Worm (Caenorhabditis elegans) whole organism, L1 larva: ENCODE measurements around the gene Y53G8AL.4.

ENCODE experiments used
- F16B12.6 ChIP-seq: fragments of 150-350 bp; optimal IDR thresholded peaks from 2 replicates; lab custom pipeline; 2014; ENCODE audit warnings: missing biosample characterization, missing genetic modification characterization
- ceh-82 ChIP-seq, 3 experiments: fragments of 150-350 bp in 1 of 3; sonication (generic microtip) in 2 of 3; optimal IDR thresholded peaks; 2 replicates each; lab custom pipeline; 2014 to 2017; ENCODE audit warnings: missing biosample characterization in 3 of 3, missing genetic modification characterization in 3 of 3
- ces-1 ChIP-seq: fragments of 150-350 bp; optimal IDR thresholded peaks from 2 replicates; lab custom pipeline; 2014; ENCODE audit warnings: missing biosample characterization, missing genetic modification reagents, missing genetic modification characterization
- dpl-1 ChIP-seq, 3 experiments: fragments of 150-350 bp in 2 of 3; sonication (generic microtip) in 1 of 3; optimal IDR thresholded peaks; 2 replicates each; lab custom pipeline; 2014 to 2017; ENCODE audit warnings: missing biosample characterization in 3 of 3, missing genetic modification characterization in 3 of 3, missing genetic modification reagents in 3 of 3
- efl-1 ChIP-seq, 4 experiments: fragments of 150-350 bp; optimal IDR thresholded peaks in 3 of 4; peaks in 1 of 4; 1 replicate in 1 of 4; 2 replicates in 3 of 4; lab custom pipeline; 2014; ENCODE audit warnings: missing biosample characterization in 2 of 4, missing genetic modification characterization in 2 of 4, missing genetic modification reagents in 2 of 4
- elt-3 ChIP-seq, 6 experiments: fragments of 150-350 bp in 1 of 6; sonication (generic microtip); optimal IDR thresholded peaks; 2 replicates each; lab custom pipeline; 2017 to 2018; ENCODE audit warnings: missing biosample characterization in 6 of 6, missing genetic modification characterization in 6 of 6, inconsistent platforms in 1 of 6
- fkh-8 ChIP-seq: sonication (generic microtip); optimal IDR thresholded peaks from 2 replicates; lab custom pipeline; 2016; ENCODE audit warnings: mild to moderate bottlenecking, missing genetic modification characterization, missing compliant biosample characterization
- grh-1 ChIP-seq: fragments of 200-800 bp; sonication (Bioruptor generic); IDR thresholded peaks from 2 replicates; pipeline ENCODE4 v1.3.6; 2022; ENCODE audit warnings: missing genetic modification reagents, missing genetic modification characterization, missing compliant biosample characterization
- hlh-17 ChIP-seq: fragments of 200-800 bp; sonication (Bioruptor generic); optimal IDR thresholded peaks from 2 replicates; lab custom pipeline; 2018; ENCODE audit warnings: missing genetic modification characterization, mild to moderate bottlenecking, missing compliant biosample characterization, moderate library complexity, borderline replicate concordance
- irx-1 ChIP-seq: sonication (generic microtip); optimal IDR thresholded peaks from 2 replicates; lab custom pipeline; 2016; ENCODE audit warnings: missing genetic modification characterization, missing compliant biosample characterization
- isw-1 ChIP-seq: fragments of 200-800 bp; sonication (Bioruptor generic); IDR thresholded peaks from 2 replicates; pipeline ENCODE4 v1.3.6; 2022; ENCODE audit warnings: missing genetic modification characterization, missing compliant biosample characterization
- jun-1 ChIP-seq: fragments of 150-350 bp; optimal IDR thresholded peaks from 2 replicates; lab custom pipeline; 2014; ENCODE audit warnings: missing biosample characterization, missing genetic modification reagents, missing genetic modification characterization
- lin-14 ChIP-seq: fragments of 200-800 bp; sonication (Bioruptor generic); optimal IDR thresholded peaks from 2 replicates; lab custom pipeline; 2018; ENCODE audit warnings: mild to moderate bottlenecking, missing genetic modification characterization, moderate library complexity, missing compliant biosample characterization
- lin-15B ChIP-seq: fragments of 150-350 bp; sonication (generic microtip); optimal IDR thresholded peaks from 3 replicates; lab custom pipeline; 2014; ENCODE audit warnings: missing biosample characterization, missing genetic modification characterization
- lin-39 ChIP-seq: fragments of 150-350 bp; optimal IDR thresholded peaks from 2 replicates; lab custom pipeline; 2014; ENCODE audit warnings: missing biosample characterization, missing genetic modification reagents, missing genetic modification characterization
- lsy-2 ChIP-seq, 2 experiments: fragments of 150-350 bp; optimal IDR thresholded peaks; 2 replicates each; lab custom pipeline; 2014; ENCODE audit warnings: missing biosample characterization in 2 of 2, missing genetic modification characterization in 2 of 2
- nhr-19 ChIP-seq: fragments of 200-800 bp; sonication (Bioruptor generic); conservative IDR thresholded peaks from 2 replicates; pipeline ENCODE4 v1.3.6; 2022; ENCODE audit warnings: missing genetic modification characterization, missing compliant biosample characterization
- nhr-28 ChIP-seq: fragments of 150-350 bp; optimal IDR thresholded peaks from 2 replicates; lab custom pipeline; 2014; ENCODE audit warnings: missing biosample characterization, missing genetic modification characterization
- nhr-71 ChIP-seq: sonication (generic microtip); optimal IDR thresholded peaks from 2 replicates; lab custom pipeline; 2016; ENCODE audit warnings: mild to moderate bottlenecking, missing genetic modification characterization, moderate library complexity, missing compliant biosample characterization
- nhr-76 ChIP-seq: sonication (generic microtip); optimal IDR thresholded peaks from 2 replicates; lab custom pipeline; 2017; ENCODE audit warnings: missing biosample characterization, missing genetic modification characterization
- pag-3 ChIP-seq: sonication (generic microtip); optimal IDR thresholded peaks from 2 replicates; lab custom pipeline; 2017; ENCODE audit warnings: missing genetic modification characterization, mild to moderate bottlenecking, missing compliant biosample characterization, antibody characterized with exemption, borderline replicate concordance; ENCODE audit not compliant: insufficient read depth
- pqm-1 ChIP-seq: sonication (generic microtip); optimal IDR thresholded peaks from 3 replicates; lab custom pipeline; 2017; ENCODE audit warnings: missing biosample characterization, missing genetic modification characterization
- rnt-1 ChIP-seq: sonication (generic microtip); optimal IDR thresholded peaks from 2 replicates; lab custom pipeline; 2016; ENCODE audit warnings: mild to moderate bottlenecking, missing genetic modification characterization, moderate library complexity, missing compliant biosample characterization
- skn-1 ChIP-seq: fragments of 150-350 bp; optimal IDR thresholded peaks from 2 replicates; lab custom pipeline; 2014; ENCODE audit warnings: missing biosample characterization, missing genetic modification characterization
- snu-23 ChIP-seq: sonication (generic microtip); optimal IDR thresholded peaks from 2 replicates; lab custom pipeline; 2016; ENCODE audit warnings: missing genetic modification characterization, missing compliant biosample characterization
- sptf-1 ChIP-seq: fragments of 150-350 bp; optimal IDR thresholded peaks from 2 replicates; lab custom pipeline; 2014; ENCODE audit warnings: missing biosample characterization, missing genetic modification characterization
- sup-37 ChIP-seq: fragments of 200-800 bp; sonication (Bioruptor generic); optimal IDR thresholded peaks from 2 replicates; lab custom pipeline; 2018; ENCODE audit warnings: mild to moderate bottlenecking, missing genetic modification characterization, missing compliant biosample characterization
- unc-130 ChIP-seq: fragments of 150-350 bp; optimal IDR thresholded peaks from 2 replicates; lab custom pipeline; 2017; ENCODE audit warnings: missing biosample characterization, missing genetic modification characterization, inconsistent platforms
- unc-30 ChIP-seq: sonication (generic microtip); optimal IDR thresholded peaks from 2 replicates; lab custom pipeline; 2017; ENCODE audit warnings: missing biosample characterization, missing genetic modification characterization
- unc-98 ChIP-seq: fragments of 200-800 bp; sonication (Bioruptor generic); IDR thresholded peaks from 2 replicates; pipeline ENCODE4 v1.3.6; 2022; ENCODE audit warnings: missing genetic modification characterization, missing compliant biosample characterization
- xbp-1 ChIP-seq: sonication (generic microtip); optimal IDR thresholded peaks from 2 replicates; lab custom pipeline; 2016; ENCODE audit warnings: missing genetic modification characterization, missing compliant biosample characterization
- zag-1 ChIP-seq: fragments of 150-350 bp; optimal IDR thresholded peaks from 2 replicates; lab custom pipeline; 2014; ENCODE audit warnings: missing biosample characterization, missing genetic modification characterization
- ztf-4 ChIP-seq: fragments of 150-350 bp; optimal IDR thresholded peaks from 2 replicates; lab custom pipeline; 2014; ENCODE audit warnings: missing biosample characterization, missing genetic modification characterization

Gene Y53G8AL.4

DNA sequence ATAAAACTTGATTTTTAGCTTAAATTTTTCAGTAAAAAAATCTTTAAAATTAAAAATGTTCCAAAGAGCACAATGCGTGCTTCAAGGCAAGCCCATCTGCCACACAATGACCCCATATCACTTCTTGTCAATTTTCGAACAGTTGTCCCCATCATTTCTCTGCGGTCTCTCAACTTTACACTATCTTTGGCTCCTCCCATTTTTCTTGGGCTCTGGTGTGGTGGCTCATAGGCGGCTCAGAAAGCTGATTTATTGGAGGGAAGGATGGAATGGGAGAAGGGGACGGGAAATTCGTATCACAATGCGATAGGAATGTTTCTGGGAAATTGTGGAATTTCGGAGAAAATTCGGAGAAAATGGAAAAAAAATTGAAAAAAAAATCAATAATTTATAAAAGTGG, 49.9 kb downstream of the Y53G8AL.4 start:
- TF ChIP-seq lin-15B, result no peak
- TF ChIP-seq pag-3, result peak; percentile 16
- TF ChIP-seq hlh-17, result no peak
- TF ChIP-seq snu-23 (GFP tag; lab: Kevin White, UChicago), result peak; percentile 36
- TF ChIP-seq lin-39 (tag; lab: Kevin White, UChicago), result peak; percentile 21
- TF ChIP-seq lin-14 (GFP tag; lab: Kevin White, UChicago), result peak; percentile 77
- TF ChIP-seq sup-37 (GFP tag; lab: Kevin White, UChicago), result no peak
- no peak for TF ChIP-seq isw-1
- TF ChIP-seq nhr-76 (tag; lab: Kevin White, UChicago), result no peak
- TF ChIP-seq ztf-4, result no peak
- TF ChIP-seq jun-1 (tag; lab: Kevin White, UChicago), result no peak
- no peak for TF ChIP-seq ces-1
- no peak for TF ChIP-seq ceh-82 (tag; optimal IDR thresholded peaks at IDR 0.05; lab: Kevin White, UChicago)
- TF ChIP-seq elt-3 (tag; optimal IDR thresholded peaks at IDR 0.05; lab: Kevin White, UChicago), result no peak
- no peak for TF ChIP-seq irx-1 (tag; lab: Kevin White, UChicago)
- peak; percentile 77 for TF ChIP-seq rnt-1 (tag; lab: Kevin White, UChicago)
- TF ChIP-seq nhr-71 (tag; lab: Kevin White, UChicago), result peak; percentile 41
- no peak for TF ChIP-seq dpl-1 (GFP tag; optimal IDR thresholded peaks at IDR 0.05; lab: Kevin White, UChicago)
- TF ChIP-seq pqm-1, result no peak
- no peak for TF ChIP-seq zag-1 (tag; lab: Kevin White, UChicago)
- TF ChIP-seq efl-1 (optimal IDR thresholded peaks at IDR 0.05; lab: Kevin White, UChicago), result no peak
- no peak for TF ChIP-seq efl-1 (GFP tag; optimal IDR thresholded peaks at IDR 0.05 in 1 of 2; lab: Kevin White, UChicago)
- peak in 1 of 2 experiments; percentile 10 for TF ChIP-seq lsy-2 (tag; optimal IDR thresholded peaks at IDR 0.05; lab: Kevin White, UChicago)
- TF ChIP-seq xbp-1 (tag; lab: Kevin White, UChicago), result no peak
- TF ChIP-seq nhr-19 (GFP tag; lab: Robert Waterston, UW), result peak; percentile 14
- no peak for TF ChIP-seq nhr-28
- no peak for TF ChIP-seq fkh-8
- TF ChIP-seq unc-98 (GFP tag; lab: Robert Waterston, UW), result 0 out of 2 replicates have a peak, but pooled peaks have one; percentile 28
- TF ChIP-seq unc-130, result no peak
- TF ChIP-seq grh-1 (GFP tag; lab: Robert Waterston, UW), result no peak
- TF ChIP-seq unc-30 (tag; lab: Kevin White, UChicago), result no peak

DNA sequence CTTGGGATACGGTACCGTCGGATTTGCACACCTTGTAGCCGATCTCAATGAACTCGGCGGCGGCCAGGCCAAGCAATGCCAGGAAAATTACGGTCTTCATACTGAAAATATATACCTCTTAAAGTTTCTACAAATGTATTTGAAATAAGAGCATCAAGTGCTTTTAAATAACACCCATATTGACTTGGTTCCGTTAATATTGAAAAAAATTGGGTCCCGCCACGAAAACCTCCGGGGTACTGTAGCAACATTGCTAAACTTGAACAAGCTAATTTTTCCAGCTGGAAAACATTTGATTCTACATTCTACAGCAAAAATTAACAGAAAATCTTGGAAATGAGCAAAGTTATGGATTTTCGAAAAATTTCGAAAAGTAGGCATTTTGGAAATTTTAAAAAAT, 51.0 kb downstream of the Y53G8AL.4 start, which contains the start of gene heh-1:
Gene heh-1, minus strand, starts transcription at position 101 of the 400 bp plus-strand sequence.
- TF ChIP-seq skn-1 (tag; lab: Kevin White, UChicago) (no peak), sptf-1 (no peak), nhr-76 (tag; lab: Kevin White, UChicago) (no peak), F16B12.6 (tag; lab: Kevin White, UChicago) (no peak)
